Worm (Caenorhabditis elegans): ENCODE measurements around the gene haf-3.
"Not testable (repeated sequence)": the region's sequence is repeated elsewhere in the genome, so short reads cannot be mapped to it uniquely, and the experiment has no call there.

The haf-3 gene

ce11 chrV:15802623-15803022 is 36.7 kb upstream of the haf-3 start, which contains the start of gene T26E4.9:
T26E4.9 (minus strand) TSS chrV:15802723.
- TF ChIP-seq tbx-7, odd-2, pros-1 (tag; optimal IDR thresholded peaks at IDR 0.05): not testable (repeated sequence)

ce11 chrV:15798108-15798507 is 32.1 kb upstream of the haf-3 start, which contains the start of gene T26E4.10:
T26E4.10 (minus strand) TSS chrV:15798208.
- TF ChIP-seq hlh-13 (GFP tag; optimal IDR thresholded peaks at IDR 0.05) = no peak
- TF ChIP-seq mec-3 (tag; optimal IDR thresholded peaks at IDR 0.05; ENCODE audit: borderline replicate concordance) = no peak
- no peak for TF ChIP-seq unc-86 (tag; optimal IDR thresholded peaks at IDR 0.05)

ce11 chrV:15796087-15796486 is 30.1 kb upstream of the haf-3 start, which contains the start of gene nhr-223:
nhr-223 (plus strand) TSS chrV:15796387.
- no peak for TF ChIP-seq pha-4 (tag; optimal IDR thresholded peaks at IDR 0.05)
- no peak for TF ChIP-seq Y22D7AL.16 (tag; optimal IDR thresholded peaks at IDR 0.05)
- TF ChIP-seq sox-2 (GFP tag; IDR thresholded peaks at IDR 0.05) = no peak
- TF ChIP-seq ztf-16 (tag; optimal IDR thresholded peaks at IDR 0.05) = no peak
- no peak for TF ChIP-seq hlh-6 (tag; optimal IDR thresholded peaks at IDR 0.05)
- TF ChIP-seq ceh-48 (tag; optimal IDR thresholded peaks at IDR 0.05) = no peak
- no peak for TF ChIP-seq ceh-34 (tag; optimal IDR thresholded peaks at IDR 0.05)
- TF ChIP-seq ceh-14 (tag; optimal IDR thresholded peaks at IDR 0.05) = no peak
- TF ChIP-seq pha-2 (tag; optimal IDR thresholded peaks at IDR 0.05) = no peak
- no peak for TF ChIP-seq gmeb-2 (tag; optimal IDR thresholded peaks at IDR 0.05)
- TF ChIP-seq unc-42 (tag; optimal IDR thresholded peaks at IDR 0.05) = no peak
- no peak for TF ChIP-seq C38D4.7 (GFP tag; optimal IDR thresholded peaks at IDR 0.05)
- no peak for TF ChIP-seq hlh-15 (tag; optimal IDR thresholded peaks at IDR 0.05)
- TF ChIP-seq dve-1 (tag; optimal IDR thresholded peaks at IDR 0.05) = no peak
- no peak for TF ChIP-seq sdc-2 (tag; optimal IDR thresholded peaks at IDR 0.05)
- TF ChIP-seq ceh-18 (tag; optimal IDR thresholded peaks at IDR 0.05) = no peak
- TF ChIP-seq C08G9.2 (tag; optimal IDR thresholded peaks at IDR 0.05) = no peak

DNA sequence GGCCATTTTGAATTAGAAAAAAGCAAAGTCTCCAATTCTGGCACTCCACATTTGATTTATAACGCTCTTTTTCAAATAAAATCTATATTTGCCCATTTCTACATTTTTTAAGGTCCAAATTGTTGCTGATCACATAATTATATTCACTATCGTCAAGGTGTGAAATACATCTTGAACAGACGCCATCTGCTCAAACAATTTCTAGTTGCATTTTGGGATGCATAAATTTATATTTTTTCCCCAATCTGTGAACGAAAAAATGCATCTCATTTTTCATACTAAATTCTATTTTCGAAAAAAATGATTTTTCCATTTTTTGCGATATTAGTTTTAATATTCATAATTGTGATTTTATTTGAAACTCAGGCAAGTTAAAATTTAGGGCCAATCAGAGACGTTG is 27.3 kb upstream of the haf-3 start, which contains the start of gene T26E4.7:
Gene T26E4.7 (plus strand): TSS at position 301 of the 400 bp plus-strand sequence.
- TF ChIP-seq hlh-6 (tag; optimal IDR thresholded peaks at IDR 0.05) (no peak), eyg-1 (tag; optimal IDR thresholded peaks at IDR 0.05) (no peak), tbx-2 (tag; optimal IDR thresholded peaks at IDR 0.05) (no peak), ceh-9 (tag; optimal IDR thresholded peaks at IDR 0.05) (no peak), gmeb-2 (tag; optimal IDR thresholded peaks at IDR 0.05) (no peak), elt-4 (tag; optimal IDR thresholded peaks at IDR 0.05) (no peak)

ce11 chrV:15792409-15792808 is 26.4 kb upstream of the haf-3 start, which contains the start of gene T26E4.4:
T26E4.4 (minus strand) TSS chrV:15792509.
- TF ChIP-seq hlh-15 (tag; optimal IDR thresholded peaks at IDR 0.05) (no peak), che-1 (tag; optimal IDR thresholded peaks at IDR 0.05) (no peak), gmeb-2 (tag; optimal IDR thresholded peaks at IDR 0.05) (no peak), ceh-2 (tag; optimal IDR thresholded peaks at IDR 0.05) (no peak), hlh-8 (tag; optimal IDR thresholded peaks at IDR 0.05) (no peak), sdc-2 (tag; optimal IDR thresholded peaks at IDR 0.05) (no peak), ceh-19 (GFP tag; optimal IDR thresholded peaks at IDR 0.05) (no peak), fkh-10 (GFP tag; optimal IDR thresholded peaks at IDR 0.05) (no peak), ceh-45 (GFP tag; IDR thresholded peaks at IDR 0.05) (no peak), ceh-18 (tag; optimal IDR thresholded peaks at IDR 0.05) (no peak), tbx-7 (tag; optimal IDR thresholded peaks at IDR 0.05) (no peak), unc-55 (GFP tag; optimal IDR thresholded peaks at IDR 0.05) (no peak), C38D4.7 (GFP tag; optimal IDR thresholded peaks at IDR 0.05) (no peak), hlh-6 (tag; optimal IDR thresholded peaks at IDR 0.05) (no peak), ama-1 (optimal IDR thresholded peaks at IDR 0.05) (no peak), ttx-3 (tag; optimal IDR thresholded peaks at IDR 0.05) (no peak), F13H6.1 (tag; optimal IDR thresholded peaks at IDR 0.05) (no peak), pax-1 (tag; optimal IDR thresholded peaks at IDR 0.05) (no peak)

All from whole organism, late embryonic.